Worm (Caenorhabditis elegans) whole organism, mixed stage, embryonic: ENCODE results near the gene C13G5.2.
A peak's percentile ranks its signal among the peaks of the same experiment; 100 is the strongest.

Source experiments
- M03D4.4 ChIP-seq: sonication (generic microtip); optimal IDR thresholded peaks from 2 replicates; lab custom pipeline; 2017; ENCODE audit warnings: mild to moderate bottlenecking, missing genetic modification characterization, missing compliant biosample characterization
- bed-3 ChIP-seq: fragments of 200-800 bp; sonication (Bioruptor generic); optimal IDR thresholded peaks from 3 replicates; lab custom pipeline; 2018; ENCODE audit warnings: mild to moderate bottlenecking, missing genetic modification characterization, moderate library complexity, missing compliant biosample characterization
- blmp-1 ChIP-seq: fragments of 150-350 bp; optimal IDR thresholded peaks from 2 replicates; lab custom pipeline; 2014; ENCODE audit warnings: missing biosample characterization, missing genetic modification characterization
- ceh-39 ChIP-seq: fragments of 150-350 bp; optimal IDR thresholded peaks from 2 replicates; lab custom pipeline; 2014; ENCODE audit warnings: missing biosample characterization, missing genetic modification characterization
- ceh-43 ChIP-seq: fragments of 200-800 bp; sonication (Bioruptor generic); optimal IDR thresholded peaks from 2 replicates; lab custom pipeline; 2018; ENCODE audit warnings: mild to moderate bottlenecking, missing genetic modification characterization, moderate library complexity, missing compliant biosample characterization
- ceh-83 ChIP-seq: fragments of 200-800 bp; sonication (Bioruptor generic); optimal IDR thresholded peaks from 2 replicates; lab custom pipeline; 2018; ENCODE audit warnings: mild to moderate bottlenecking, missing genetic modification characterization, missing compliant biosample characterization
- cnd-1 ChIP-seq: fragments of 200-800 bp; sonication (Bioruptor generic); optimal IDR thresholded peaks from 2 replicates; lab custom pipeline; 2018; ENCODE audit warnings: mild to moderate bottlenecking, missing genetic modification characterization, missing compliant biosample characterization
- drap-1 ChIP-seq: fragments of 200-800 bp; sonication (Bioruptor generic); optimal IDR thresholded peaks from 3 replicates; lab custom pipeline; 2018; ENCODE audit warnings: mild to moderate bottlenecking, missing genetic modification characterization, missing compliant biosample characterization
- elt-1 ChIP-seq: sonication (generic microtip); optimal IDR thresholded peaks from 2 replicates; lab custom pipeline; 2017; ENCODE audit warnings: missing genetic modification characterization, mild to moderate bottlenecking, missing compliant biosample characterization, antibody characterized with exemption, moderate library complexity, borderline replicate concordance; ENCODE audit not compliant: insufficient read depth
- elt-3 ChIP-seq: fragments of 150-350 bp; optimal IDR thresholded peaks from 2 replicates; lab custom pipeline; 2014; ENCODE audit warnings: missing biosample characterization, missing genetic modification characterization
- flh-1 ChIP-seq: fragments of 200-800 bp; sonication (Bioruptor generic); optimal IDR thresholded peaks from 2 replicates; lab custom pipeline; 2018; ENCODE audit warnings: mild to moderate bottlenecking, missing genetic modification characterization, moderate library complexity, missing compliant biosample characterization
- ham-2 ChIP-seq: fragments of 200-800 bp; sonication (Bioruptor generic); optimal IDR thresholded peaks from 2 replicates; lab custom pipeline; 2018; ENCODE audit warnings: mild to moderate bottlenecking, missing genetic modification characterization, missing compliant biosample characterization
- hlh-1 ChIP-seq: fragments of 150-350 bp; optimal IDR thresholded peaks from 2 replicates; lab custom pipeline; 2014; ENCODE audit warnings: missing biosample characterization, missing genetic modification reagents, missing genetic modification characterization
- lin-13 ChIP-seq: fragments of 150-350 bp; optimal IDR thresholded peaks from 2 replicates; lab custom pipeline; 2014; ENCODE audit warnings: missing biosample characterization, missing genetic modification characterization
- lin-32 ChIP-seq: fragments of 200-800 bp; sonication (Bioruptor generic); optimal IDR thresholded peaks from 2 replicates; lab custom pipeline; 2018; ENCODE audit warnings: mild to moderate bottlenecking, missing genetic modification characterization, missing compliant biosample characterization
- lsy-2 ChIP-seq: fragments of 150-350 bp; optimal IDR thresholded peaks from 2 replicates; lab custom pipeline; 2014; ENCODE audit warnings: missing biosample characterization, missing genetic modification characterization
- mab-5 ChIP-seq: fragments of 150-350 bp; optimal IDR thresholded peaks from 2 replicates; lab custom pipeline; 2014; ENCODE audit warnings: missing biosample characterization, missing genetic modification characterization
- mep-1 ChIP-seq: fragments of 150-350 bp; optimal IDR thresholded peaks from 2 replicates; lab custom pipeline; 2017; ENCODE audit warnings: missing biosample characterization, missing genetic modification reagents, missing genetic modification characterization, inconsistent platforms
- mls-2 ChIP-seq: sonication (generic microtip); optimal IDR thresholded peaks from 2 replicates; lab custom pipeline; 2016; ENCODE audit warnings: mild to moderate bottlenecking, missing genetic modification characterization, moderate library complexity, missing compliant biosample characterization
- nhr-12 ChIP-seq: fragments of 150-350 bp; optimal IDR thresholded peaks from 2 replicates; lab custom pipeline; 2014; ENCODE audit warnings: missing biosample characterization, missing genetic modification characterization
- nhr-2 ChIP-seq: fragments of 150-350 bp; optimal IDR thresholded peaks from 2 replicates; lab custom pipeline; 2014; ENCODE audit warnings: missing biosample characterization, missing genetic modification characterization
- nhr-28 ChIP-seq: fragments of 150-350 bp; optimal IDR thresholded peaks from 2 replicates; lab custom pipeline; 2014; ENCODE audit warnings: missing biosample characterization, missing genetic modification characterization
- nhr-76 ChIP-seq: sonication (generic microtip); optimal IDR thresholded peaks from 2 replicates; lab custom pipeline; 2017; ENCODE audit warnings: missing biosample characterization, missing genetic modification characterization
- sem-2 ChIP-seq: fragments of 200-800 bp; sonication (Bioruptor generic); optimal IDR thresholded peaks from 2 replicates; lab custom pipeline; 2018; ENCODE audit warnings: mild to moderate bottlenecking, missing genetic modification characterization, missing compliant biosample characterization
- snpc-4 ChIP-seq: fragments of 150-350 bp; optimal IDR thresholded peaks from 2 replicates; lab custom pipeline; 2014; ENCODE audit warnings: missing biosample characterization, missing genetic modification characterization
- sptf-1 ChIP-seq: sonication (generic microtip); optimal IDR thresholded peaks from 2 replicates; lab custom pipeline; 2017; ENCODE audit warnings: mild to moderate bottlenecking, missing genetic modification characterization, moderate library complexity, missing compliant biosample characterization
- tbx-8 ChIP-seq: fragments of 200-800 bp; sonication (Bioruptor generic); optimal IDR thresholded peaks from 2 replicates; lab custom pipeline; 2018; ENCODE audit warnings: mild to moderate bottlenecking, missing genetic modification characterization, moderate library complexity, missing compliant biosample characterization
- unc-39 ChIP-seq: fragments of 150-350 bp; optimal IDR thresholded peaks from 2 replicates; lab custom pipeline; 2014; ENCODE audit warnings: missing biosample characterization, missing genetic modification characterization
- unc-62 ChIP-seq: fragments of 150-350 bp; optimal IDR thresholded peaks from 2 replicates; lab custom pipeline; 2014; ENCODE audit warnings: missing biosample characterization, missing genetic modification reagents, missing genetic modification characterization
- zip-8 ChIP-seq: fragments of 150-350 bp; optimal IDR thresholded peaks from 2 replicates; lab custom pipeline; 2014; ENCODE audit warnings: missing biosample characterization, missing genetic modification characterization
- ztf-11 ChIP-seq: fragments of 150-350 bp; optimal IDR thresholded peaks from 2 replicates; lab custom pipeline; 2014; ENCODE audit warnings: missing biosample characterization, missing genetic modification characterization

The C13G5.2 gene

ce11 chrIII:8613573-8613972, 4.7 kb downstream of the C13G5.2 start:
- TF ChIP-seq snpc-4 (tag; lab: Kevin White, UChicago), result no peak
- TF ChIP-seq mep-1 (tag; lab: Kevin White, UChicago), result no peak
- no peak for TF ChIP-seq nhr-12
- no peak for TF ChIP-seq lin-32
- TF ChIP-seq tbx-8 (GFP tag; lab: Kevin White, UChicago), result no peak
- TF ChIP-seq hlh-1 (tag; lab: Kevin White, UChicago), result no peak
- no peak for TF ChIP-seq nhr-76
- no peak for TF ChIP-seq ham-2 (GFP tag; lab: Kevin White, UChicago)
- TF ChIP-seq ceh-43 (GFP tag; lab: Kevin White, UChicago), result no peak
- no peak for TF ChIP-seq mls-2 (tag; lab: Kevin White, UChicago)

- TF ChIP-seq ceh-43 (GFP tag; lab: Kevin White, UChicago) (no peak), blmp-1 (tag; lab: Kevin White, UChicago) (no peak), ceh-83 (GFP tag; lab: Kevin White, UChicago) (no peak), drap-1 (no peak), snpc-4 (tag; lab: Kevin White, UChicago) (no peak), lin-13 (tag; lab: Kevin White, UChicago) (no peak), nhr-28 (tag; lab: Kevin White, UChicago) (no peak), nhr-2 (tag; lab: Kevin White, UChicago) (no peak), mab-5 (tag; lab: Kevin White, UChicago) (no peak)
These were observed 7.0 kb downstream of the C13G5.2 start for ce11 chrIII:8611282-8611681.

DNA sequence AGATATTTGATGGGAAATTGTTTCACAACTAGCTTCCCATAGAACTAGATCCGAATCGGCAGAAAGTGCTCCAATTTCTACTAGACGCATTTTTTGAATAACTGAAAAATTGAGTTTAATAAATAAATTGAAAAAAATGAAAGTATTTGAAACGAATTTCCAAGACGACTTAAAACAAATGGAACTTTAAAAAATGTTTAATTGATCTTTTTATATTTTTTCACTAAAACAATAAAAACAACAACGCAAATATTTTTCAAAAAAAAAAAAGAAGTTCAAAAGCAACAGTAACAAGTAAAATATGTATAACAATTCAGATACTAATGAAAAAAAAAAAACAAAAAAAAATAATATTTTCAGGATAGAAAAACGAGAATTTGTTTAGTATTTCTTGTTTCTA, 8.6 kb downstream of the C13G5.2 start, which contains the start of gene C06E1.9:
C06E1.9 (minus strand) TSS at position 101 of the 400 bp plus-strand sequence.
- TF ChIP-seq ceh-39 (tag; lab: Kevin White, UChicago), result no peak
- TF ChIP-seq drap-1, result no peak
- TF ChIP-seq elt-1 (tag; lab: Kevin White, UChicago), result no peak
- no peak for TF ChIP-seq nhr-12
- no peak for TF ChIP-seq sptf-1 (tag; lab: Kevin White, UChicago)
- no peak for TF ChIP-seq flh-1 (GFP tag; lab: Kevin White, UChicago)
- no peak for TF ChIP-seq ztf-11 (tag; lab: Kevin White, UChicago)
- TF ChIP-seq sem-2 (GFP tag; lab: Kevin White, UChicago), result no peak
- no peak for TF ChIP-seq snpc-4 (tag; lab: Kevin White, UChicago)
- no peak for TF ChIP-seq ceh-83 (GFP tag; lab: Kevin White, UChicago)
- TF ChIP-seq unc-39, result no peak

- no peak for TF ChIP-seq lin-32
- TF ChIP-seq nhr-76, result no peak
- TF ChIP-seq cnd-1 (tag; lab: Kevin White, UChicago), result no peak
- TF ChIP-seq ceh-43 (GFP tag; lab: Kevin White, UChicago), result no peak
- TF ChIP-seq unc-62 (GFP tag; lab: Kevin White, UChicago), result no peak
- no peak for TF ChIP-seq mab-5 (tag; lab: Kevin White, UChicago)
- TF ChIP-seq blmp-1 (tag; lab: Kevin White, UChicago), result no peak
- no peak for TF ChIP-seq zip-8
- no peak for TF ChIP-seq elt-3
- no peak for TF ChIP-seq unc-39
- no peak for TF ChIP-seq sem-2 (GFP tag; lab: Kevin White, UChicago)
- TF ChIP-seq ham-2 (GFP tag; lab: Kevin White, UChicago), result no peak
- TF ChIP-seq ztf-11 (tag; lab: Kevin White, UChicago), result no peak
- TF ChIP-seq M03D4.4 (tag; lab: Kevin White, UChicago), result no peak
- TF ChIP-seq nhr-28 (tag; lab: Kevin White, UChicago), result no peak
- no peak for TF ChIP-seq lin-13 (tag; lab: Kevin White, UChicago)
- no peak for TF ChIP-seq snpc-4 (tag; lab: Kevin White, UChicago)
- no peak for TF ChIP-seq nhr-12
- TF ChIP-seq lsy-2 (tag; lab: Kevin White, UChicago), result no peak
These were observed 12.7 kb downstream of the C13G5.2 start, which contains the start of gene C06E1.1 for ce11 chrIII:8605532-8605931. C06E1.1 (plus strand) TSS chrIII:8605832.

DNA sequence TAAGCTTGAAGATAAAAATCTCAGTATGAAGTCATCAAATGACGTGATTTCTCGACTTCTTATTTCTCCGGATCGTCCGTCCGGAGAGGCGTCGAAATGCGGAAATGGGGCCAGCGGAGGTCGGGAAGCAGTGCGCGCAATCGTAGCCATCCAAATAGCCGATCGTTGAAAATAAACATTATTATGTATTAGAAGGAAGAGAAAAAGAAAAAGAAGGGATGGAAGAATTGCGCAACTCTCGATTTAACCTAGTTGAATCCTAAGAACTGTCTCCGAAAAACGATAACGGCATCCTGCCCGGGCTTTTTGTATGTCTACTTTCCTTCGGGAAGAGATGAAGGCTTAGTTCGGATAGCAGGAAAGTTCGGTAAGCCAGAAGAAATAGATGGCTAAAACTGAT, 16.1 kb downstream of the C13G5.2 start:
- TF ChIP-seq M03D4.4 (tag; lab: Kevin White, UChicago) (no peak), nhr-28 (tag; lab: Kevin White, UChicago) (no peak), zip-8 (peak; percentile 33), blmp-1 (tag; lab: Kevin White, UChicago) (peak; percentile 56), mab-5 (tag; lab: Kevin White, UChicago) (no peak), ham-2 (GFP tag; lab: Kevin White, UChicago) (peak; percentile 95), bed-3 (GFP tag; lab: Kevin White, UChicago) (no peak)
